Worm (Caenorhabditis elegans) whole organism, L4/young adult: Measurements from ENCODE around the gene F44E2.4.

Experiments
- W03F9.2 ChIP-seq: fragments of 150-350 bp; optimal IDR thresholded peaks from 2 replicates; lab custom pipeline; 2014; ENCODE audit warnings: missing biosample characterization, missing genetic modification characterization
- dao-5 ChIP-seq: sonication (generic microtip); optimal IDR thresholded peaks from 2 replicates; lab custom pipeline; 2016; ENCODE audit warnings: missing genotype, missing genetic modification characterization, moderate library complexity, missing compliant biosample characterization
- him-1 ChIP-seq: sonication (generic microtip); optimal IDR thresholded peaks from 2 replicates; lab custom pipeline; 2016; ENCODE audit warnings: missing genotype, missing genetic modification reagents, missing genetic modification characterization, missing compliant biosample characterization

DNA sequence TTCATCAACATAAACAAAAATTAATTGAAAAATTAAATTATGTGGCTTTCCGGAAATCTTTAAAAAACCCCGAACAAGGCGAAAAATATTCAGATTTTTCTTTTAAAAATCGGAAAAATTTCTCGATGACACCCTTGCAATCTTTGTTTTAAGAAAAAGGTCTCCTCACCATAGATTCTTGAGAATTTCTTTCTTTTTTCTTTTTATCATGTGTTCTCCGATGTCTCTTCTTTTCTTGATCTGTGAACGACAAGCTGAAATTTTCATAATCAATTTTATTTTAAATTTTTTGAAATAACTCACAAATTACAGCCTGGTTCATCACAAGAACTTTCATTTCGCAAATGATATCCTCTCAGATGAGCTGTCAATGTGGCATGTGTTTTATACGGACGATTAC, 47.0 kb downstream of the F44E2.4 start, which contains the start of the genes zfp-1 and F54F2.14:
- no peak for TF ChIP-seq dao-5 (tag; lab: Kevin White, UChicago)
- no peak for TF ChIP-seq W03F9.2 (tag; lab: Kevin White, UChicago)
- TF ChIP-seq him-1: no peak
